ENCODE assay signal across 3 worm cellular contexts in genomic region chrX:14008130-14008529, ce11.
TF ChIP-seq lines count a peak whose summit lies in the region.

No protein-coding gene starts in this region.

TF ChIP-seq in whole organism, L1 larva, 84 proteins besides CTCF, POLR2A, EP300 and RAD21:
- TF ChIP-seq fkh-4 (tag; optimal IDR thresholded peaks at IDR 0.05; lab: Kevin White, UChicago; ENCODE audit: borderline replicate concordance), result no peak
- TF ChIP-seq lsy-2 (tag; optimal IDR thresholded peaks at IDR 0.05; lab: Kevin White, UChicago), result no peak
- no peak for TF ChIP-seq mef-2 (tag; optimal IDR thresholded peaks at IDR 0.05; lab: Kevin White, UChicago)
- no peak for TF ChIP-seq zag-1 (tag; optimal IDR thresholded peaks at IDR 0.05; lab: Kevin White, UChicago)
- TF ChIP-seq snpc-4 (tag; optimal IDR thresholded peaks at IDR 0.05; lab: Kevin White, UChicago), result peak; percentile 9

TF ChIP-seq in whole organism, L4 larva, 104 proteins besides CTCF, POLR2A, EP300 and RAD21:
- TF ChIP-seq Y5F2A.4 (GFP tag; optimal IDR thresholded peaks at IDR 0.05; lab: Kevin White, UChicago) (no peak), set-16 (GFP tag; IDR thresholded peaks at IDR 0.05; lab: Robert Waterston, UW) (peak; percentile 43), dmd-9 (GFP tag; IDR thresholded peaks at IDR 0.05; lab: Robert Waterston, UW) (0 out of 2 replicates have a peak, but pooled peaks have one; percentile 35), rbr-2 (tag; optimal IDR thresholded peaks at IDR 0.05; lab: Kevin White, UChicago) (no peak), D1046.2 (GFP tag; IDR thresholded peaks at IDR 0.05; lab: Robert Waterston, UW) (0 out of 2 replicates have a peak, but pooled peaks have one; percentile 40), ceh-44 (GFP tag; IDR thresholded peaks at IDR 0.05; lab: Robert Waterston, UW) (no peak)
TF ChIP-seq in whole organism, L4 larva: peak in this region for 3.

TF ChIP-seq in whole organism, young adult, 124 proteins besides CTCF, POLR2A, EP300 and RAD21:
- no peak for TF ChIP-seq ztf-28 (GFP tag; IDR thresholded peaks at IDR 0.05; lab: Robert Waterston, UW)
- peak; percentile 11 for TF ChIP-seq snpc-1.1 (tag; optimal IDR thresholded peaks at IDR 0.05; lab: Kevin White, UChicago; ENCODE audit: insufficient read depth)
- TF ChIP-seq ZK185.1 (tag; optimal IDR thresholded peaks at IDR 0.05; lab: Kevin White, UChicago; ENCODE audit: poor library complexity, severe bottlenecking), result no peak
- no peak for TF ChIP-seq F55B11.4 (tag; optimal IDR thresholded peaks at IDR 0.05; lab: Kevin White, UChicago; ENCODE audit: borderline replicate concordance, insufficient read depth)
- no peak for TF ChIP-seq hsf-1 (GFP tag; IDR thresholded peaks at IDR 0.05; lab: Robert Waterston, UW)
- TF ChIP-seq F33H1.4 (GFP tag; IDR thresholded peaks at IDR 0.05; lab: Robert Waterston, UW), result 0 out of 2 replicates have a peak, but pooled peaks have one; percentile 8
- no peak for TF ChIP-seq attf-5 (GFP tag; optimal IDR thresholded peaks at IDR 0.05; lab: Kevin White, UChicago)
- no peak for TF ChIP-seq lin-26 (GFP tag; IDR thresholded peaks at IDR 0.05; lab: Robert Waterston, UW)
- TF ChIP-seq zfh-2 (GFP tag; conservative IDR thresholded peaks at IDR 0.05; lab: Robert Waterston, UW), result peak; percentile 68
- TF ChIP-seq lin-35 (GFP tag; optimal IDR thresholded peaks at IDR 0.05; lab: Kevin White, UChicago), result no peak
- no peak for TF ChIP-seq ceh-79 (tag; optimal IDR thresholded peaks at IDR 0.05; lab: Kevin White, UChicago)
- no peak for TF ChIP-seq Y56A3A.18 (GFP tag; IDR thresholded peaks at IDR 0.05; lab: Robert Waterston, UW)
- no peak for TF ChIP-seq F23B12.7 (tag; optimal IDR thresholded peaks at IDR 0.05; lab: Kevin White, UChicago; ENCODE audit: insufficient read depth)
- no peak for TF ChIP-seq snpc-4 (GFP tag; optimal IDR thresholded peaks at IDR 0.05; lab: Kevin White, UChicago)
- TF ChIP-seq snpc-4 (tag; optimal IDR thresholded peaks at IDR 0.05; lab: Kevin White, UChicago), result peak in 2 of 4 experiments; percentile 67 to 86
- TF ChIP-seq pha-4 (tag; optimal IDR thresholded peaks at IDR 0.05; lab: Kevin White, UChicago), result no peak
